Worm (Caenorhabditis elegans) whole organism, young adult: Measurements from ENCODE around the gene Y39B6A.9.

Experiments
- aptf-2 ChIP-seq: fragments of 200-800 bp; sonication (Bioruptor generic); conservative IDR thresholded peaks from 2 replicates; pipeline ENCODE4 v1.3.6; 2022; ENCODE audit warnings: missing genetic modification reagents, missing genetic modification characterization, missing compliant biosample characterization
- ccch-3 ChIP-seq: fragments of 200-800 bp; sonication (Bioruptor generic); optimal IDR thresholded peaks from 2 replicates; lab custom pipeline; 2018; ENCODE audit warnings: mild to moderate bottlenecking, missing genetic modification characterization, missing compliant biosample characterization
- dpl-1 ChIP-seq: fragments of 150-350 bp; optimal IDR thresholded peaks from 2 replicates; lab custom pipeline; 2014; ENCODE audit warnings: missing biosample characterization, missing genetic modification reagents, missing genetic modification characterization

DNA sequence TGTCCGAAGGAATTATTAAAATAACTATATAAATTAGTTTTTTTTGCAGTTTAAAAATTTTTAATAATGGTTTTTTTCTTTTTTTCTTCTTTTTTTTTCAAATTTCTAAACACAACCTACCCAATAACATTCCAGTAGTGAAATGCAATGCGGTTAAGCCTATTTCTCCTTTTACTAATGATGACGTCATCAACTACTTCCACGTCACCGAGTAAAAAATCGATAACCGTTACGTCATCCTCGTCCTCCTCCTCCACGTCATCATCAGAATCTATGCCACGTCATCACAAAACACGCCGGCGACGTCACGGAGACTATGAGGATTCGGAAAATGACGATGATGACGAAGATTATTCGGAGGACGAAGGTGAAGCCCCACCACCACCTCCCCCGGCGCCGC, 38.3 kb downstream of the Y39B6A.9 start, which contains the start of gene hot-2:
- TF ChIP-seq ccch-3 (no peak), dpl-1 (no peak), aptf-2 (no peak)
